Fruit fly (Drosophila melanogaster) Kc167 (cell line): ENCODE data around the gene CG14710.

ENCODE experiments used
- Myc ChIP-seq: fragments of >200 bp; optimal IDR thresholded peaks from 2 replicates; lab custom pipeline; 2017; ENCODE audit warnings: missing external identifiers
- Sin3A ChIP-seq: fragments of >200 bp; optimal IDR thresholded peaks from 2 replicates; lab custom pipeline; 2018; ENCODE audit warnings: missing external identifiers
- h ChIP-seq: fragments of >200 bp; optimal IDR thresholded peaks from 3 replicates; lab custom pipeline; 2018; ENCODE audit warnings: missing external identifiers
- insv ChIP-seq: fragments of >200 bp; optimal IDR thresholded peaks from 3 replicates; lab custom pipeline; 2018; ENCODE audit warnings: missing external identifiers
- psq ChIP-seq: fragments of >200 bp; optimal IDR thresholded peaks from 2 replicates; lab custom pipeline; 2017; ENCODE audit warnings: missing external identifiers
- ttk ChIP-seq: sonication (Bioruptor generic); optimal IDR thresholded peaks from 2 replicates; lab custom pipeline; 2017; ENCODE audit warnings: missing external identifiers

DNA sequence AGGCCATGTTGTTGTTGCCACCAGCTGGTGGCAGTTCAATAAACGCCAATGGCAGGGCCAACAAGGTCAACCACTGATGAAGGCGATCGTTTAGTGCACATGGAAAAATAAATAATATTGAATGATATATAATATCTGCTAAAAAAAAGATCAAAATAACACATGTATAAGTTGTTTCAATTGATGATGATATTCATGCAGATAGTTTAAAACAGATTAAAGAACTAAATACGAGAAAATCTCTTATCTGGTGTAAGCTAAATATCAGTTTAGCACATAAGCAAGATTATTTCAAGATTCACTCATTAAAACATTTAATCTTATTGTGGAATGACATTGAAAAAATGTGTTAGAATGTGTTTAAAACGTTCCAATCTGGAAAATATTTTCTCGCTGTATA, 43.6 kb downstream of the CG14710 start:
- no peak for TF ChIP-seq Myc (lab: Kevin White, UChicago)
- no peak for TF ChIP-seq psq (lab: Kevin White, UChicago)
- no peak for TF ChIP-seq Sin3A (lab: Kevin White, UChicago)
- TF ChIP-seq insv, result no peak
- TF ChIP-seq h (lab: Kevin White, UChicago), result no peak
- no peak for TF ChIP-seq ttk (lab: Kevin White, UChicago)
